Fruit fly (Drosophila melanogaster) whole organism, embryonic: Measurements from ENCODE around the gene Dora.

Experiments
- Bgb ChIP-seq: fragments of 200-800 bp; sonication (Bioruptor generic); IDR thresholded peaks from 2 replicates; pipeline ENCODE4 v1.3.6; 2022; ENCODE audit warnings: missing biosample characterization, missing genetic modification characterization; ENCODE audit not compliant: partially characterized antibody
- C15 ChIP-seq: fragments of 200-800 bp; sonication (Bioruptor generic); IDR thresholded peaks from 3 replicates; pipeline ENCODE4 v1.3.6; 2022; ENCODE audit warnings: missing biosample characterization, missing genetic modification characterization
- CG13424 ChIP-seq: fragments of 200-800 bp; sonication (Bioruptor generic); optimal IDR thresholded peaks from 2 replicates; lab custom pipeline; 2019; ENCODE audit warnings: missing biosample characterization, mild to moderate bottlenecking, missing genetic modification characterization, moderate library complexity
- CG15696 ChIP-seq: fragments of 200-800 bp; sonication (Bioruptor generic); optimal IDR thresholded peaks from 2 replicates; lab custom pipeline; 2019; ENCODE audit warnings: missing biosample characterization, mild to moderate bottlenecking, missing genetic modification characterization, moderate library complexity
- CG1647 ChIP-seq: fragments of 200-800 bp; sonication (Bioruptor generic); optimal IDR thresholded peaks from 3 replicates; lab custom pipeline; 2016; ENCODE audit warnings: missing biosample characterization, missing genetic modification characterization
- CG16813 ChIP-seq: fragments of 200-800 bp; sonication (Bioruptor generic); IDR thresholded peaks from 3 replicates; pipeline ENCODE4 v1.3.6; 2022; ENCODE audit warnings: missing biosample characterization, missing genetic modification characterization; ENCODE audit not compliant: partially characterized antibody
- CG17802 ChIP-seq: fragments of 200-800 bp; sonication (Bioruptor generic); optimal IDR thresholded peaks from 2 replicates; lab custom pipeline; 2018; ENCODE audit warnings: missing biosample characterization, mild to moderate bottlenecking, missing genetic modification characterization, moderate library complexity
- CG1792 ChIP-seq: fragments of 200-800 bp; sonication (Bioruptor generic); optimal IDR thresholded peaks from 2 replicates; lab custom pipeline; 2016; ENCODE audit warnings: missing biosample characterization, missing genetic modification characterization
- CG18262 ChIP-seq: fragments of 200-800 bp; optimal IDR thresholded peaks from 3 replicates; lab custom pipeline; 2019; ENCODE audit warnings: missing biosample characterization, mild to moderate bottlenecking, missing genetic modification characterization, moderate library complexity
- CG2199 ChIP-seq: fragments of 200-800 bp; sonication (Bioruptor generic); IDR thresholded peaks from 3 replicates; pipeline ENCODE4 v1.3.6; 2022; ENCODE audit warnings: missing biosample characterization, missing genetic modification characterization
- CG32532 ChIP-seq: fragments of 200-800 bp; sonication (Bioruptor generic); IDR thresholded peaks from 2 replicates; pipeline ENCODE4 v1.3.6; 2022; ENCODE audit warnings: missing biosample characterization, missing genetic modification characterization
- CG42726 ChIP-seq: fragments of 200-800 bp; sonication (Bioruptor generic); IDR thresholded peaks from 2 replicates; pipeline ENCODE4 v1.3.6; 2022; ENCODE audit warnings: missing biosample characterization, missing genetic modification characterization; ENCODE audit not compliant: partially characterized antibody
- CG4328 ChIP-seq: fragments of 200-800 bp; sonication (Bioruptor generic); optimal IDR thresholded peaks from 3 replicates; lab custom pipeline; 2017; ENCODE audit warnings: missing biosample characterization, missing genetic modification reagents, missing genetic modification characterization
- CG4424 ChIP-seq: fragments of 200-800 bp; sonication (Bioruptor generic); optimal IDR thresholded peaks from 3 replicates; lab custom pipeline; 2016; ENCODE audit warnings: missing biosample characterization, missing genetic modification characterization
- CG4707 ChIP-seq: fragments of 200-800 bp; sonication (Bioruptor generic); optimal IDR thresholded peaks from 2 replicates; lab custom pipeline; 2018; ENCODE audit warnings: missing biosample characterization, mild to moderate bottlenecking, missing genetic modification characterization, moderate library complexity
- CG4854 ChIP-seq: fragments of 200-800 bp; sonication (Bioruptor generic); optimal IDR thresholded peaks from 2 replicates; lab custom pipeline; 2016; ENCODE audit warnings: missing biosample characterization, missing genetic modification characterization, inconsistent platforms
- CG6765 ChIP-seq: fragments of 200-800 bp; sonication (Bioruptor generic); optimal IDR thresholded peaks from 3 replicates; lab custom pipeline; 2017; ENCODE audit warnings: missing biosample characterization, mild to moderate bottlenecking, missing genetic modification characterization
- CG6791 ChIP-seq: fragments of 200-800 bp; sonication (Bioruptor generic); IDR thresholded peaks from 3 replicates; pipeline ENCODE4 v1.3.6; 2022; ENCODE audit warnings: missing biosample characterization, missing genetic modification characterization; ENCODE audit not compliant: partially characterized antibody
- CG7839 ChIP-seq: fragments of 200-800 bp; sonication (Bioruptor generic); optimal IDR thresholded peaks from 3 replicates; lab custom pipeline; 2018; ENCODE audit warnings: missing biosample characterization, mild to moderate bottlenecking, missing genetic modification characterization, moderate library complexity
- CG8478 ChIP-seq: fragments of >200 bp; optimal IDR thresholded peaks from 2 replicates; lab custom pipeline; 2018
- CG9437 ChIP-seq: fragments of 200-800 bp; sonication (Bioruptor generic); optimal IDR thresholded peaks from 2 replicates; lab custom pipeline; 2018; ENCODE audit warnings: missing biosample characterization, mild to moderate bottlenecking, missing genetic modification characterization
- CTCF ChIP-seq: fragments of 200-800 bp; sonication (Bioruptor generic); optimal IDR thresholded peaks from 2 replicates; lab custom pipeline; 2017; ENCODE audit warnings: missing biosample characterization, mild to moderate bottlenecking, missing genetic modification characterization, moderate library complexity
- D19A ChIP-seq: fragments of 200-800 bp; optimal IDR thresholded peaks from 3 replicates; lab custom pipeline; 2019; ENCODE audit warnings: missing biosample characterization, mild to moderate bottlenecking, missing genetic modification characterization, moderate library complexity
- Dbx ChIP-seq: fragments of 200-800 bp; sonication (Bioruptor generic); IDR thresholded peaks from 3 replicates; pipeline ENCODE4 v1.3.6; 2022; ENCODE audit warnings: missing biosample characterization, missing genetic modification characterization
- Drgx ChIP-seq: fragments of 200-800 bp; sonication (Bioruptor generic); IDR thresholded peaks from 2 replicates; pipeline ENCODE4 v1.3.6; 2022; ENCODE audit warnings: missing biosample characterization, missing genetic modification characterization
- Elba2 ChIP-seq: fragments of 200-800 bp; sonication (Bioruptor generic); optimal IDR thresholded peaks from 3 replicates; lab custom pipeline; 2016; ENCODE audit warnings: missing biosample characterization, missing genetic modification characterization
- Fer1 ChIP-seq: fragments of 200-800 bp; sonication (Bioruptor generic); optimal IDR thresholded peaks from 2 replicates; lab custom pipeline; 2017; ENCODE audit warnings: missing biosample characterization, mild to moderate bottlenecking, missing genetic modification characterization
- GATAe ChIP-seq: fragments of 200-800 bp; sonication (Bioruptor generic); conservative IDR thresholded peaks from 2 replicates; pipeline ENCODE4 v1.3.6; 2022; ENCODE audit warnings: missing biosample characterization, missing genetic modification characterization
- HLH3B ChIP-seq: fragments of 200-800 bp; sonication (Bioruptor generic); IDR thresholded peaks from 2 replicates; pipeline ENCODE4 v1.3.6; 2022; ENCODE audit warnings: missing biosample characterization, missing genetic modification characterization
- Hr3 ChIP-seq: fragments of 200-800 bp; sonication (Bioruptor generic); optimal IDR thresholded peaks from 3 replicates; lab custom pipeline; 2016; ENCODE audit warnings: missing biosample characterization, missing genetic modification characterization
- Hr51 ChIP-seq, 2 experiments: fragments of 200-800 bp; sonication (Bioruptor generic); optimal IDR thresholded peaks; 2 replicates in 1 of 2; 3 replicates in 1 of 2; lab custom pipeline; 2016 to 2018; ENCODE audit warnings: missing biosample characterization in 2 of 2, missing genetic modification characterization in 2 of 2, mild to moderate bottlenecking in 1 of 2, moderate library complexity in 1 of 2
- Jarid2 ChIP-seq: fragments of 200-800 bp; sonication (Bioruptor generic); optimal IDR thresholded peaks from 3 replicates; lab custom pipeline; 2017; ENCODE audit warnings: mild to moderate bottlenecking, missing biosample characterization, missing genetic modification reagents, missing genetic modification characterization
- NFAT ChIP-seq: fragments of 200-800 bp; sonication (Bioruptor generic); IDR thresholded peaks from 2 replicates; pipeline ENCODE4 v1.3.6; 2022; ENCODE audit warnings: missing biosample characterization, missing genetic modification characterization
- Rx ChIP-seq: fragments of 200-800 bp; sonication (Bioruptor generic); IDR thresholded peaks from 2 replicates; pipeline ENCODE4 v1.3.6; 2022; ENCODE audit warnings: missing biosample characterization, missing genetic modification characterization
- Sry-β ChIP-seq: fragments of 200-800 bp; sonication (Bioruptor generic); optimal IDR thresholded peaks from 2 replicates; lab custom pipeline; 2018; ENCODE audit warnings: missing biosample characterization, mild to moderate bottlenecking, missing genetic modification characterization, moderate library complexity
- Stat92E ChIP-seq, 3 experiments: fragments of >200 bp in 2 of 3; fragments of 200-800 bp in 1 of 3; sonication (Bioruptor generic) in 1 of 3; optimal IDR thresholded peaks; 2 replicates each; lab custom pipeline; 2017 to 2019; ENCODE audit warnings: missing biosample characterization in 3 of 3, missing genetic modification characterization in 3 of 3, mild to moderate bottlenecking in 1 of 3, moderate library complexity in 1 of 3
- Trl ChIP-seq, 3 experiments: fragments of >200 bp in 2 of 3; fragments of 200-800 bp in 1 of 3; sonication (Bioruptor generic) in 1 of 3; optimal IDR thresholded peaks; 2 replicates in 1 of 3; 3 replicates in 2 of 3; lab custom pipeline; 2016 to 2017; ENCODE audit warnings: missing biosample characterization in 1 of 3, missing genetic modification characterization in 1 of 3
- cg ChIP-seq: fragments of 200-800 bp; sonication (Bioruptor generic); optimal IDR thresholded peaks from 3 replicates; lab custom pipeline; 2019; ENCODE audit warnings: missing biosample characterization, mild to moderate bottlenecking, missing genetic modification characterization, moderate library complexity
- cwo ChIP-seq: fragments of 200-800 bp; sonication (Bioruptor generic); optimal IDR thresholded peaks from 3 replicates; lab custom pipeline; 2017; ENCODE audit warnings: missing biosample characterization, missing genetic modification characterization, mild to moderate bottlenecking, moderate library complexity, missing genetic modification reagents
- danr ChIP-seq: fragments of 200-800 bp; sonication (Bioruptor generic); IDR thresholded peaks from 2 replicates; pipeline ENCODE4 v1.3.6; 2022; ENCODE audit warnings: missing biosample characterization, missing genetic modification characterization
- dysf ChIP-seq: fragments of 200-800 bp; sonication (Bioruptor generic); IDR thresholded peaks from 3 replicates; pipeline ENCODE4 v1.3.6; 2022; ENCODE audit warnings: missing biosample characterization, missing genetic modification characterization
- hth ChIP-seq: fragments of >200 bp; optimal IDR thresholded peaks from 2 replicates; lab custom pipeline; 2017; ENCODE audit warnings: inconsistent platforms
- ken ChIP-seq: fragments of 200-800 bp; sonication (Bioruptor generic); IDR thresholded peaks from 3 replicates; pipeline ENCODE4 v1.3.6; 2022; ENCODE audit warnings: missing biosample characterization, missing genetic modification characterization
- kni ChIP-seq: fragments of 200-800 bp; sonication (Bioruptor generic); optimal IDR thresholded peaks from 3 replicates; lab custom pipeline; 2017; ENCODE audit warnings: mild to moderate bottlenecking, missing biosample characterization, missing genetic modification reagents, missing genetic modification characterization
- lmd ChIP-seq: fragments of 200-800 bp; sonication (Bioruptor generic); IDR thresholded peaks from 2 replicates; pipeline ENCODE4 v1.3.6; 2022; ENCODE audit warnings: missing biosample characterization, missing genetic modification characterization
- nmo ChIP-seq: fragments of 200-800 bp; sonication (Bioruptor generic); optimal IDR thresholded peaks from 2 replicates; lab custom pipeline; 2018; ENCODE audit warnings: missing biosample characterization, mild to moderate bottlenecking, missing genetic modification characterization, moderate library complexity
- pnt ChIP-seq: fragments of 200-800 bp; sonication (Bioruptor generic); optimal IDR thresholded peaks from 3 replicates; lab custom pipeline; 2016; ENCODE audit warnings: missing biosample characterization, missing genetic modification characterization
- seq ChIP-seq: fragments of 200-800 bp; sonication (Bioruptor generic); IDR thresholded peaks from 2 replicates; pipeline ENCODE4 v1.3.6; 2022; ENCODE audit warnings: missing biosample characterization, missing genetic modification characterization
- slou ChIP-seq: fragments of 200-800 bp; sonication (Bioruptor generic); optimal IDR thresholded peaks from 3 replicates; lab custom pipeline; 2016; ENCODE audit warnings: missing biosample characterization, missing genetic modification characterization
- sqz ChIP-seq: fragments of 200-800 bp; sonication (Bioruptor generic); optimal IDR thresholded peaks from 3 replicates; lab custom pipeline; 2018; ENCODE audit warnings: missing biosample characterization, mild to moderate bottlenecking, missing genetic modification characterization
- tin ChIP-seq: fragments of 200-800 bp; sonication (Bioruptor generic); optimal IDR thresholded peaks from 3 replicates; lab custom pipeline; 2016; ENCODE audit warnings: missing biosample characterization, missing genetic modification characterization
- vvl ChIP-seq: fragments of 200-800 bp; sonication (Bioruptor generic); IDR thresholded peaks from 2 replicates; pipeline ENCODE4 v1.3.6; 2022; ENCODE audit warnings: missing biosample characterization, missing genetic modification characterization

The Dora gene

dm6 chrX:18902800-18903199 lies 39.0 kb downstream of the Dora start (continued):
- TF ChIP-seq nmo (GFP tag; lab: Kevin White, UChicago) (no peak), cwo (GFP tag; lab: Kevin White, UChicago) (no peak), CG4424 (no peak), D19A (tag; lab: Kevin White, UChicago) (no peak), ken (GFP tag; lab: Robert Waterston, UW) (no peak), CG4854 (GFP tag; lab: Kevin White, UChicago) (no peak), HLH3B (GFP tag; lab: Robert Waterston, UW) (0 out of 2 replicates have a peak, but pooled peaks have one; percentile 25), cg (GFP tag; lab: Kevin White, UChicago) (no peak), hth (lab: Kevin White, UChicago) (no peak), GATAe (GFP tag; lab: Robert Waterston, UW) (no peak), Jarid2 (GFP tag; lab: Kevin White, UChicago) (no peak), CG13424 (tag; lab: Kevin White, UChicago) (no peak), CG4707 (no peak), CG32532 (GFP tag; lab: Robert Waterston, UW) (no peak), Fer1 (GFP tag; lab: Kevin White, UChicago) (no peak), Rx (GFP tag; lab: Robert Waterston, UW) (no peak), CG4328 (GFP tag; lab: Kevin White, UChicago) (no peak), tin (GFP tag; lab: Kevin White, UChicago) (no peak), Stat92E (GFP tag; optimal IDR thresholded peaks at IDR 0.05; lab: Kevin White, UChicago) (no peak), Sry-β (no peak), kni (GFP tag; lab: Kevin White, UChicago) (no peak), dysf (GFP tag; lab: Robert Waterston, UW) (peak; percentile 39; the same call in 1 of the 3 replicates), lmd (GFP tag; lab: Robert Waterston, UW) (peak; percentile 34; the same call in 1 of the 2 replicates), seq (GFP tag; lab: Robert Waterston, UW) (peak; percentile 27; the same call in 1 of the 2 replicates), CG18262 (no peak), sqz (GFP tag; lab: Kevin White, UChicago) (no peak), vvl (GFP tag; lab: Robert Waterston, UW) (no peak), slou (GFP tag; lab: Kevin White, UChicago) (no peak), CG42726 (no peak), Hr51 (GFP tag; optimal IDR thresholded peaks at IDR 0.05; lab: Kevin White, UChicago) (peak in 1 of 2 experiments; percentile 45), CG16813 (GFP tag; lab: Robert Waterston, UW) (no peak), CG8478 (lab: Kevin White, UChicago) (no peak), Elba2 (no peak), CG17802 (no peak), CG6791 (GFP tag; lab: Robert Waterston, UW) (no peak), Bgb (GFP tag; lab: Robert Waterston, UW) (no peak), danr (GFP tag; lab: Robert Waterston, UW) (no peak), CG1647 (GFP tag; lab: Kevin White, UChicago) (no peak), Drgx (no peak), pnt (GFP tag; lab: Kevin White, UChicago) (no peak), CG7839 (tag; lab: Kevin White, UChicago) (peak; percentile 5), CG9437 (no peak), Dbx (GFP tag; lab: Robert Waterston, UW) (no peak), Trl (optimal IDR thresholded peaks at IDR 0.05; lab: Kevin White, UChicago) (no peak), Trl (GFP tag; optimal IDR thresholded peaks at IDR 0.05; lab: Kevin White, UChicago) (no peak), CG6765 (GFP tag; lab: Kevin White, UChicago) (no peak), CG15696 (tag; lab: Kevin White, UChicago) (no peak), C15 (GFP tag; lab: Robert Waterston, UW) (no peak), NFAT (GFP tag; lab: Robert Waterston, UW) (no peak), Hr3 (GFP tag; lab: Kevin White, UChicago) (no peak), CG1792 (no peak), CG2199 (no peak), CTCF (no peak)
